Fruit fly (Drosophila melanogaster): ENCODE measurements around the gene HBS1.

- TF ChIP-seq CG6808 (GFP tag; optimal IDR thresholded peaks at IDR 0.05) = no peak
- TF ChIP-seq CG8119 (GFP tag; IDR thresholded peaks at IDR 0.05) = 0 out of 3 replicates have a peak, but pooled peaks have one; percentile 17
- TF ChIP-seq Eip75B (GFP tag; optimal IDR thresholded peaks at IDR 0.05) = no peak
- no peak for TF ChIP-seq Blimp-1 (GFP tag; optimal IDR thresholded peaks at IDR 0.05)
- no peak for TF ChIP-seq CG6792 (GFP tag; optimal IDR thresholded peaks at IDR 0.05)
- no peak for TF ChIP-seq Hr39 (GFP tag; optimal IDR thresholded peaks at IDR 0.05)
- TF ChIP-seq dsx (GFP tag; optimal IDR thresholded peaks at IDR 0.05; ENCODE audit: poor library complexity, severe bottlenecking) = no peak
- TF ChIP-seq acj6 (GFP tag; optimal IDR thresholded peaks at IDR 0.05) = no peak
- no peak for TF ChIP-seq spab (GFP tag; optimal IDR thresholded peaks at IDR 0.05)
- no peak for TF ChIP-seq CG31627 (GFP tag; optimal IDR thresholded peaks at IDR 0.05)
- no peak for TF ChIP-seq esn (GFP tag; optimal IDR thresholded peaks at IDR 0.05)
- TF ChIP-seq CG4318 (GFP tag; optimal IDR thresholded peaks at IDR 0.05) = no peak
- no peak for TF ChIP-seq CG8319 (GFP tag; optimal IDR thresholded peaks at IDR 0.05)
- TF ChIP-seq Lpt (GFP tag; optimal IDR thresholded peaks at IDR 0.05) = no peak
These were observed 1.2 kb upstream of the HBS1 start for dm6 chr3L:1866021-1866811.

All from whole organism, prepupa.